Fruit fly (Drosophila melanogaster) whole organism, wandering third instar larva: Measurements from ENCODE around the gene Appl.

Experiments used
- Abd-B ChIP-seq: fragments of >200 bp; optimal IDR thresholded peaks from 2 replicates; lab custom pipeline; 2017; ENCODE audit warnings: missing biosample characterization, missing genetic modification characterization
- CG9705 ChIP-seq: fragments of 200-800 bp; sonication (Bioruptor generic); optimal IDR thresholded peaks from 2 replicates; lab custom pipeline; 2018; ENCODE audit warnings: missing biosample characterization, mild to moderate bottlenecking, missing genetic modification characterization
- CrebA ChIP-seq: fragments of 200-800 bp; sonication (Bioruptor generic); optimal IDR thresholded peaks from 2 replicates; lab custom pipeline; 2016; ENCODE audit warnings: missing biosample characterization, mild to moderate bottlenecking, missing genetic modification characterization, borderline replicate concordance
- GATAd ChIP-seq: sonication (Bioruptor generic); optimal IDR thresholded peaks from 2 replicates; lab custom pipeline; 2016; ENCODE audit warnings: missing biosample characterization, missing genetic modification characterization
- Hnf4 ChIP-seq: fragments of 200-800 bp; sonication (Bioruptor generic); optimal IDR thresholded peaks from 2 replicates; lab custom pipeline; 2016; ENCODE audit warnings: missing biosample characterization, mild to moderate bottlenecking, missing genetic modification characterization
- Hr78 ChIP-seq: fragments of >200 bp; optimal IDR thresholded peaks from 2 replicates; lab custom pipeline; 2017; ENCODE audit warnings: missing biosample characterization, missing genetic modification characterization
- Hr83 ChIP-seq: fragments of 200-300 bp; sonication (Bioruptor generic); optimal IDR thresholded peaks from 2 replicates; lab custom pipeline; 2016; ENCODE audit warnings: missing biosample characterization, mild to moderate bottlenecking, missing genetic modification characterization, moderate library complexity; ENCODE audit not compliant: poor library complexity, severe bottlenecking
- Mio ChIP-seq: sonication (Bioruptor generic); optimal IDR thresholded peaks from 2 replicates; lab custom pipeline; 2016; ENCODE audit warnings: missing biosample characterization, missing genetic modification characterization
- Myc ChIP-seq: fragments of >200 bp; optimal IDR thresholded peaks from 2 replicates; lab custom pipeline; 2017
- N ChIP-seq: fragments of >200 bp; optimal IDR thresholded peaks from 2 replicates; lab custom pipeline; 2018; ENCODE audit warnings: missing biosample characterization, missing external identifiers, missing genetic modification characterization
- Vsx2 ChIP-seq: fragments of 200-300, 225-300 bp; sonication (Bioruptor generic); optimal IDR thresholded peaks from 2 replicates; lab custom pipeline; 2018; ENCODE audit warnings: missing biosample characterization, missing genetic modification characterization; ENCODE audit not compliant: partially characterized antibody
- br ChIP-seq: fragments of 200-800 bp; sonication (Bioruptor generic); optimal IDR thresholded peaks from 2 replicates; lab custom pipeline; 2016; ENCODE audit warnings: missing biosample characterization, missing genetic modification characterization
- dl ChIP-seq, 2 experiments: fragments of 175-275, 200-275 bp in 1 of 2; fragments of 200-275 bp in 1 of 2; sonication (Bioruptor generic); optimal IDR thresholded peaks; lab custom pipeline; 2018; ENCODE audit warnings: mild to moderate bottlenecking in 2 of 2, missing biosample characterization in 2 of 2, missing genetic modification characterization in 2 of 2, moderate library complexity in 2 of 2; ENCODE audit not compliant: partially characterized antibody in 2 of 2, insufficient read depth in 1 of 2
- dmrt93B ChIP-seq: fragments of 200-800 bp; sonication (Bioruptor generic); optimal IDR thresholded peaks from 2 replicates; lab custom pipeline; 2018; ENCODE audit warnings: missing biosample characterization, mild to moderate bottlenecking, missing genetic modification characterization
- foxo ChIP-seq, 2 experiments: fragments of 200-800 bp; sonication (Bioruptor generic); optimal IDR thresholded peaks; 2 replicates in 1 of 2; 3 replicates in 1 of 2; lab custom pipeline; 2016 to 2017; ENCODE audit warnings: missing biosample characterization in 2 of 2, missing genetic modification characterization in 2 of 2
- fru ChIP-seq: fragments of 200-800 bp; sonication (Bioruptor generic); optimal IDR thresholded peaks from 3 replicates; lab custom pipeline; 2016; ENCODE audit warnings: missing biosample characterization, mild to moderate bottlenecking, missing genetic modification characterization
- lola ChIP-seq: fragments of >200 bp; optimal IDR thresholded peaks from 2 replicates; lab custom pipeline; 2017; ENCODE audit warnings: missing biosample characterization, missing genetic modification characterization
- psq ChIP-seq: fragments of 200-800 bp; sonication (Bioruptor generic); optimal IDR thresholded peaks from 3 replicates; lab custom pipeline; 2017; ENCODE audit warnings: missing biosample characterization, mild to moderate bottlenecking, missing genetic modification characterization, moderate library complexity
- rgr ChIP-seq: fragments of 200-800 bp; sonication (Bioruptor generic); optimal IDR thresholded peaks from 3 replicates; lab custom pipeline; 2016; ENCODE audit warnings: missing biosample characterization, mild to moderate bottlenecking, missing genetic modification characterization
- sage ChIP-seq: fragments of 200-800 bp; sonication (Bioruptor generic); optimal IDR thresholded peaks from 2 replicates; lab custom pipeline; 2016; ENCODE audit warnings: missing biosample characterization, mild to moderate bottlenecking, missing genetic modification characterization
- sv ChIP-seq: fragments of 200-800 bp; sonication (Bioruptor generic); optimal IDR thresholded peaks from 3 replicates; lab custom pipeline; 2016; ENCODE audit warnings: missing biosample characterization, missing genetic modification characterization
- tai ChIP-seq: sonication (Bioruptor generic); optimal IDR thresholded peaks from 2 replicates; lab custom pipeline; 2016; ENCODE audit warnings: missing biosample characterization, missing genetic modification characterization
- usp ChIP-seq: fragments of >200 bp; optimal IDR thresholded peaks from 2 replicates; lab custom pipeline; 2017; ENCODE audit warnings: missing biosample characterization, missing genetic modification characterization
- woc ChIP-seq: sonication (Bioruptor generic); optimal IDR thresholded peaks from 2 replicates; lab custom pipeline; 2016; ENCODE audit warnings: missing biosample characterization, mild to moderate bottlenecking, missing genetic modification characterization

The Appl gene

DNA sequence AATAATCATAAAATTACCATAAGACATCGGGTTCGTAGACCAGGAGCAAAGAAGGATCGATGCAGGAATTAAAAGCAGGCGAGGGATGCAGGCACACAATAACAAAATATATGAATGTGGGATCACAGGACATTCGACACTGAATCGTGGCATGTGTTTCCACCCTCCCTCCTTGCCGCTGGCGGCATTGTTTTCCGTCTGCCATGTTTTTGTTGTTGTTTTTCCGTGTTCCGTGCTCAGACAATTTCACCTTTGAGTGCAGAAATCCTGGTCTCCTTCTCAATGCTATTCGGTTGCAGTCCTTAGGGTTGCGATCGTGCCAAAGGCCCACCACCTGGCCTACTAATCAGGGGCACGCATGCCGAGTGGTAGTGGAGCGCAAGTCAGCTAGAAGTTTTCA lies 4.7 kb upstream of the Appl start:
- no peak for TF ChIP-seq Myc (lab: Kevin White, UChicago)
- TF ChIP-seq psq (GFP tag; lab: Kevin White, UChicago), result no peak

dm6 chrX:526479-527071 lies 3.7 kb upstream of the Appl start:
- TF ChIP-seq sv (GFP tag; lab: Kevin White, UChicago) (peak; percentile 51), Hr83 (GFP tag; lab: Kevin White, UChicago) (no peak)

dm6 chrX:542069-542468 lies 11.8 kb downstream of the Appl start:
- TF ChIP-seq rgr (GFP tag; lab: Kevin White, UChicago) (no peak), dl (GFP tag; optimal IDR thresholded peaks at IDR 0.05; lab: Kevin White, UChicago; ENCODE audit: insufficient read depth in 1 of 2, partially characterized antibody in 2 of 2) (no peak), Vsx2 (GFP tag; lab: Kevin White, UChicago) (no peak), CrebA (GFP tag; lab: Kevin White, UChicago) (no peak), Myc (lab: Kevin White, UChicago) (no peak), br (GFP tag; lab: Kevin White, UChicago) (no peak), Mio (GFP tag; lab: Kevin White, UChicago) (no peak), Hr83 (GFP tag; lab: Kevin White, UChicago) (no peak), sv (GFP tag; lab: Kevin White, UChicago) (no peak), sage (GFP tag; lab: Kevin White, UChicago) (no peak)
- TF ChIP-seq, all 38 proteins: peak for 0

DNA sequence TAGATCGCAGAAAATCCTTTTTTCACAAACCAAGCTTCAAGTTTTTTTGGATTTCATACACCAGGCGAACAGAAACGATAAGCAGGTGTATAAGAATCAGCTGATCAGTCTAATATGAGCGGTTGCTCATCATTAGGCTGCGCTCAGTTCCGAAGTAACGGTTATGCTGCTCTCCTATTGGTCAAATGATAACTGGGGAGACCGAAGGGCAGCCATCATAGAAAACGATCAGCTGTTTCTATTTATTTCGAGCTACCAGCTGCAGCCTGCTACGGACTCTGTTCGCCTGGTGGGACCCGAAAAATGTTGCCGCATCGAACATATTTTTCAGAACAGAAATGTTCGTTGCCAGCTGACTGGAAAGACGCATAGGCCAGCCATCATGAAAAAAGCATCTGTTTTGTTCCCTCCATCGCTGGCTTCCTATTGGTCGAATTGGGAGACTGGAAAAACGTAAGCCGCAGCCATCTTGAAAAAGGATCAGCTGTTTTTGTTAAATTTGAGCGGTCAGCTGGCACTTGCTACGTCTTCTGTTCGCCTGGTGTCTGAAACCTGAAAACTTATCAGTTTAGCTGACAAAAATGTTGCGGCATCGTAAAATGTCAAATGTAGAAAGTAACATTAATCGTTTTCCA lies 16.2 kb downstream of the Appl start:
- no peak for TF ChIP-seq CG9705 (GFP tag; lab: Kevin White, UChicago)
- TF ChIP-seq lola (GFP tag; lab: Kevin White, UChicago), result no peak
- no peak for TF ChIP-seq N (GFP tag; lab: Kevin White, UChicago)

DNA sequence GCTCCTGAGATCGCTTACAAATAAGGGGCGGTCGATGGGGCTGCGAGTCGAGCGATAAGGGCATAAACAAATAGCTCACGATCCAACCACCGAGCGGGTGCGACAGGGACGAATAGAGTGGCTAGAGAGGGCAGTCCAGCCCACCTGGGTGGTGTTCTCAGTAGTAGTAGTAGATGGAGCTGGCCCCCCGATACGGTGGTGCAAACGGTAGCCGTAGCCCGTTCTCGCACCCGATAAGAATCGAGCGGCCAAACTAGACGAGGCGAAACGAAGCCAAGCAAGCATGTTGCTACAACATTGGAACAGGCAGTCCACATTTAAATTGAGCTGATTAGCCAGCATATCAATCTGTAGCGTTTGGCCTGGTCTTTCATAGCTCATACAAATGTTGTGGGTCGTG lies 50.3 kb downstream of the Appl start:
- no peak for TF ChIP-seq dl (GFP tag; optimal IDR thresholded peaks at IDR 0.05; lab: Kevin White, UChicago; ENCODE audit: insufficient read depth in 1 of 2, partially characterized antibody in 2 of 2)
- no peak for TF ChIP-seq foxo (GFP tag; optimal IDR thresholded peaks at IDR 0.05; lab: Kevin White, UChicago)
- no peak for TF ChIP-seq Hnf4 (GFP tag; lab: Kevin White, UChicago)
- TF ChIP-seq psq (GFP tag; lab: Kevin White, UChicago), result no peak
- TF ChIP-seq Abd-B, result no peak
- no peak for TF ChIP-seq lola (GFP tag; lab: Kevin White, UChicago)
- no peak for TF ChIP-seq Vsx2 (GFP tag; lab: Kevin White, UChicago)
- TF ChIP-seq woc (GFP tag; lab: Kevin White, UChicago), result no peak
- TF ChIP-seq GATAd, result no peak

DNA sequence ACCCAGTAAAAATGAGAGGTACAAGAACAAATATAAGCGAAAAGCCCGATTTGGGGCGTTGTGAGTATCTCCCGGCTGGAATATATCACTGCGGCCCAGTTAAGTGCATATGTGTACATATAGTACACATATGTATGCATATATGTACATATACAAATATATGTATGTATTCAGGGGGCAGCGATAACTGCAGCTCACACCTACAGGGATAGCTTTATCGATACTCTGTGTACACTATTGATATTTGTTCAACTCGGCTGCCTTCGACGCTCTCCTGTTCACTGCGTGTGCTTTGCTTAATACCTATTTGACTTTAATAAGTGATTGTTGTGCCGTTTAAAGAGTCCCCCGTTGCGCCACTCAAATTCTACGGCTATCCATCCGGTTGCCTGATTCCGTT lies 51.5 kb downstream of the Appl start, which contains the start of gene vnd:
Gene vnd (plus strand): TSS at position 297 of the 400 bp plus-strand sequence.
- TF ChIP-seq rgr (GFP tag; lab: Kevin White, UChicago) (peak; percentile 36), foxo (GFP tag; optimal IDR thresholded peaks at IDR 0.05; lab: Kevin White, UChicago) (peak in 1 of 2 experiments; percentile 13), Hnf4 (GFP tag; lab: Kevin White, UChicago) (peak; percentile 32), tai (GFP tag; lab: Kevin White, UChicago) (peak; percentile 33), usp (GFP tag; lab: Kevin White, UChicago) (no peak), dmrt93B (GFP tag; lab: Kevin White, UChicago) (peak; percentile 7), Hr83 (GFP tag; lab: Kevin White, UChicago) (peak; percentile 59), Hr78 (no peak)
- TF ChIP-seq, all 38 proteins: peak for 6

DNA sequence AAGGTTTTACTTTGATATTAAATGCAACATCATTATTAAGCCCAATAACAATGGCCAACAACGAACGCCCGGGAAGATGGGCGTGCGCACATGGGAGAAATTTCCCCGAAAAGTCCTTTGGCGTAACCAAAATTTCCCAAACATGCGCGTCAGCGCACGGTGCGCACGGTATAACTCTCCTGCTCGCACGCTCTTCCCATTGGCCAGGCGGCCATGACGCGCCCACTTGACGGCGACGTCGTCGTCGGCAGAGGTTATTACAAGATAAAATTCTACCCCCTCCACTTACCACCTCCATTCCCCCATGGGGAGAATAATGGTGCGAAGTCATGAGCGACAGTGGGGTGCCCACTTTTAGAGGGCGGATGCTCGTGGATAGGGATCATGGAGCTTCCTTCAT lies 58.6 kb downstream of the Appl start:
- TF ChIP-seq fru, result no peak
